Fruit fly (Drosophila melanogaster): ENCODE data around the gene Mst27D.

Mst27D gene

DNA sequence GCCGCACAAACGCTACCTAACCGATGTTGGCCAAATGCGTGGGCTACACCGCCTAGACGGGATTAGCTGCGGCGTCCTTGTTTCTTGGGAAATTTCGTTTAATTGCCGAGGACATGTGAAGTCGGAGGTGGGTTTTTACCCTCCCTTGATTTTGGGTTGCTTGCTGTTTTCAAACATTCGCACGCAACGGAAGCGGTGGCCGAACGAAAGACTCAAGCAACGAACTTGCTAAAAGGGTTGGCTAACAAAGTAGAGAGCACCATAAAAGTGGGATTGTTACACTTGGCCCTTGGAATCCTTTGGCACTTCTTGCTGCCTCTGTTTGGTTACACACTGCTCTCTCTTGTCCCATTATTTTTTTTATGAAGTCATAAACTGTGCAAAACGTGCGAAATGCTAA, 50.1 kb downstream of the Mst27D start:
- TF ChIP-seq CG13424 (tag; optimal IDR thresholded peaks at IDR 0.05) (no peak), CG3838 (GFP tag; optimal IDR thresholded peaks at IDR 0.05) (no peak), CG15479 (GFP tag; optimal IDR thresholded peaks at IDR 0.05) (peak; percentile 18), eyg (GFP tag; optimal IDR thresholded peaks at IDR 0.05) (no peak), Gug (GFP tag; IDR thresholded peaks at IDR 0.05) (no peak), Xrp1 (GFP tag; IDR thresholded peaks at IDR 0.05) (no peak), CG15269 (tag; optimal IDR thresholded peaks at IDR 0.05) (no peak), Oaz (GFP tag; IDR thresholded peaks at IDR 0.05) (no peak), CG7745 (tag; optimal IDR thresholded peaks at IDR 0.05) (no peak), Sox102F (GFP tag; optimal IDR thresholded peaks at IDR 0.05) (no peak), TFAM (GFP tag; optimal IDR thresholded peaks at IDR 0.05) (no peak), CG6654 (GFP tag; optimal IDR thresholded peaks at IDR 0.05) (no peak), ken (GFP tag; IDR thresholded peaks at IDR 0.05) (no peak), Kr (GFP tag; optimal IDR thresholded peaks at IDR 0.05) (peak; percentile 51), Lpt (GFP tag; optimal IDR thresholded peaks at IDR 0.05) (no peak), CG12659 (GFP tag; optimal IDR thresholded peaks at IDR 0.05) (no peak), bcd (GFP tag; optimal IDR thresholded peaks at IDR 0.05) (no peak), CG4820 (GFP tag; optimal IDR thresholded peaks at IDR 0.05) (no peak), cad (GFP tag; optimal IDR thresholded peaks at IDR 0.05) (peak; percentile 80), toy (GFP tag; IDR thresholded peaks at IDR 0.05) (no peak), CG13775 (GFP tag; optimal IDR thresholded peaks at IDR 0.05) (no peak), CG3726 (GFP tag; IDR thresholded peaks at IDR 0.05) (no peak), tll (GFP tag; optimal IDR thresholded peaks at IDR 0.05) (peak in 1 of 2 experiments; percentile 81), pros (GFP tag; optimal IDR thresholded peaks at IDR 0.05) (no peak), eve (GFP tag; optimal IDR thresholded peaks at IDR 0.05) (no peak), E2f1 (GFP tag; IDR thresholded peaks at IDR 0.05) (no peak), NK7.1 (GFP tag; optimal IDR thresholded peaks at IDR 0.05) (no peak), lbe (GFP tag; optimal IDR thresholded peaks at IDR 0.05) (no peak), zen (tag; optimal IDR thresholded peaks at IDR 0.05) (peak; percentile 68), CG17612 (GFP tag; IDR thresholded peaks at IDR 0.05) (no peak), Fer3 (tag; optimal IDR thresholded peaks at IDR 0.05) (no peak), Scr (GFP tag; IDR thresholded peaks at IDR 0.05; ENCODE audit: partially characterized antibody) (no peak), CTCF (GFP tag; optimal IDR thresholded peaks at IDR 0.05) (no peak), CG12391 (tag; optimal IDR thresholded peaks at IDR 0.05) (no peak), CG12744 (GFP tag; optimal IDR thresholded peaks at IDR 0.05) (no peak), CG31441 (GFP tag; IDR thresholded peaks at IDR 0.05) (no peak)

- TF ChIP-seq Hey (tag; optimal IDR thresholded peaks at IDR 0.05) (no peak), CkIIα-i1 (GFP tag; IDR thresholded peaks at IDR 0.05) (no peak), B-H2 (GFP tag; optimal IDR thresholded peaks at IDR 0.05) (no peak), CG16815 (GFP tag; optimal IDR thresholded peaks at IDR 0.05) (no peak), CG11560 (tag; IDR thresholded peaks at IDR 0.05) (no peak), ttk (GFP tag; IDR thresholded peaks at IDR 0.05) (no peak), D19A (tag; optimal IDR thresholded peaks at IDR 0.05) (peak; percentile 27), Bgb (GFP tag; IDR thresholded peaks at IDR 0.05; ENCODE audit: partially characterized antibody) (peak; percentile 26; the same call in 1 of the 2 replicates), vvl (GFP tag; IDR thresholded peaks at IDR 0.05) (0 out of 2 replicates have a peak, but pooled peaks have one; percentile 37), CG34224 (GFP tag; IDR thresholded peaks at IDR 0.05; ENCODE audit: partially characterized antibody) (peak; percentile 37; the same call in 1 of the 3 replicates), nerfin-2 (GFP tag; IDR thresholded peaks at IDR 0.05; ENCODE audit: partially characterized antibody) (0 out of 2 replicates have a peak, but pooled peaks have one; percentile 24), sens (GFP tag) (peak; percentile 4), Ets65A (GFP tag) (no peak), Deaf1 (tag; optimal IDR thresholded peaks at IDR 0.05) (peak; percentile 94), Dll (GFP tag; IDR thresholded peaks at IDR 0.05; ENCODE audit: partially characterized antibody) (0 out of 4 replicates have a peak, but pooled peaks have one; percentile 29), bbx (GFP tag; IDR thresholded peaks at IDR 0.05; ENCODE audit: partially characterized antibody) (0 out of 2 replicates have a peak, but pooled peaks have one; percentile 26), rib (GFP tag; IDR thresholded peaks at IDR 0.05) (peak; percentile 20; the same call in 1 of the 2 replicates)
Observed at dm6 chr2L:7009807-7010470, 50.7 kb downstream of the Mst27D start, which contains the start of gene uif. uif (minus strand) TSS chr2L:7010359.

Data from whole organism, embryonic.